Fruit fly (Drosophila melanogaster): Measurements from ENCODE around the gene CG10970.

- TF ChIP-seq Sin3A (optimal IDR thresholded peaks at IDR 0.05) (no peak), Myc (optimal IDR thresholded peaks at IDR 0.05) (no peak), ttk (optimal IDR thresholded peaks at IDR 0.05) (no peak)
Measured at dm6 chrX:9040855-9041254, 30.4 kb downstream of the CG10970 start.

Measured in Kc167 (cell line).